Fruit fly (Drosophila melanogaster) whole organism, adult: ENCODE results near the gene CG3309.

Experiments used
- CG11617 ChIP-seq: fragments of 200-800 bp; sonication (Bioruptor generic); optimal IDR thresholded peaks from 2 replicates; lab custom pipeline; 2017; ENCODE audit warnings: mild to moderate bottlenecking, missing biosample characterization, missing genetic modification reagents, missing genetic modification characterization
- CG12768 ChIP-seq: fragments of 200-800 bp; sonication (Bioruptor generic); optimal IDR thresholded peaks from 2 replicates; lab custom pipeline; 2017; ENCODE audit warnings: missing biosample characterization, missing genetic modification characterization, mild to moderate bottlenecking, moderate library complexity, missing genetic modification reagents
- CG14711 ChIP-seq: fragments of 200-800 bp; sonication (Bioruptor generic); optimal IDR thresholded peaks from 2 replicates; lab custom pipeline; 2018; ENCODE audit warnings: missing biosample characterization, mild to moderate bottlenecking, missing genetic modification characterization, moderate library complexity
- CG1620 ChIP-seq: fragments of 200-800 bp; sonication (Bioruptor generic); optimal IDR thresholded peaks from 2 replicates; lab custom pipeline; 2016; ENCODE audit warnings: missing biosample characterization, missing genetic modification characterization
- CG33017 ChIP-seq: fragments of 200-800 bp; sonication (Bioruptor generic); optimal IDR thresholded peaks from 2 replicates; lab custom pipeline; 2018; ENCODE audit warnings: missing biosample characterization, mild to moderate bottlenecking, missing genetic modification characterization, moderate library complexity
- CG5204 ChIP-seq: fragments of 200-800 bp; sonication (Bioruptor generic); optimal IDR thresholded peaks from 2 replicates; lab custom pipeline; 2016; ENCODE audit warnings: missing biosample characterization, missing genetic modification characterization
- CG7045 ChIP-seq: fragments of 200-800 bp; sonication (Bioruptor generic); optimal IDR thresholded peaks from 2 replicates; lab custom pipeline; 2017; ENCODE audit warnings: missing biosample characterization, mild to moderate bottlenecking, missing genetic modification characterization
- CG7101 ChIP-seq: fragments of 200-800 bp; sonication (Bioruptor generic); optimal IDR thresholded peaks from 2 replicates; lab custom pipeline; 2018; ENCODE audit warnings: missing biosample characterization, mild to moderate bottlenecking, missing genetic modification characterization, moderate library complexity
- Clk ChIP-seq: fragments of 200-800 bp; sonication (Bioruptor generic); optimal IDR thresholded peaks from 2 replicates; lab custom pipeline; 2017; ENCODE audit warnings: missing biosample characterization, missing genetic modification characterization
- Crg-1 ChIP-seq: fragments of 200-800 bp; sonication (Bioruptor generic); optimal IDR thresholded peaks from 2 replicates; lab custom pipeline; 2016; ENCODE audit warnings: missing biosample characterization, missing genetic modification characterization
- Hr96 ChIP-seq: fragments of 200-800 bp; sonication (Bioruptor generic); optimal IDR thresholded peaks from 2 replicates; lab custom pipeline; 2016; ENCODE audit warnings: missing biosample characterization, missing genetic modification characterization
- Mnt ChIP-seq: fragments of 200-800 bp; sonication (Bioruptor generic); optimal IDR thresholded peaks from 2 replicates; lab custom pipeline; 2016; ENCODE audit warnings: missing biosample characterization, mild to moderate bottlenecking, missing genetic modification characterization
- bab1 ChIP-seq: fragments of 200-800 bp; sonication (Bioruptor generic); optimal IDR thresholded peaks from 3 replicates; lab custom pipeline; 2019; ENCODE audit warnings: missing biosample characterization, mild to moderate bottlenecking, missing genetic modification characterization, moderate library complexity
- cic ChIP-seq: fragments of 200-800 bp; sonication (Bioruptor generic); optimal IDR thresholded peaks from 2 replicates; lab custom pipeline; 2017; ENCODE audit warnings: missing biosample characterization, mild to moderate bottlenecking, missing genetic modification characterization, moderate library complexity
- cnc ChIP-seq, 2 experiments: fragments of >200 bp; optimal IDR thresholded peaks; 2 replicates each; lab custom pipeline; 2017
- kay ChIP-seq: fragments of 200-800 bp; sonication (Bioruptor generic); peaks from one replicate; lab custom pipeline; 2016; ENCODE audit warnings: missing biosample characterization, missing genetic modification characterization, borderline replicate concordance
- ovo ChIP-seq: fragments of 200-800 bp; sonication (Bioruptor generic); optimal IDR thresholded peaks from 2 replicates; lab custom pipeline; 2016; ENCODE audit warnings: missing biosample characterization, missing genetic modification characterization
- pad ChIP-seq: fragments of 200-800 bp; sonication (Bioruptor generic); optimal IDR thresholded peaks from 3 replicates; lab custom pipeline; 2017; ENCODE audit warnings: missing biosample characterization, missing genetic modification characterization, mild to moderate bottlenecking, moderate library complexity, missing genetic modification reagents
- tj ChIP-seq: fragments of 200-800 bp; sonication (Bioruptor generic); optimal IDR thresholded peaks from 3 replicates; lab custom pipeline; 2017; ENCODE audit warnings: missing biosample characterization, mild to moderate bottlenecking, missing genetic modification characterization, moderate library complexity
- toe ChIP-seq: fragments of 200-800 bp; sonication (Bioruptor generic); optimal IDR thresholded peaks from 2 replicates; lab custom pipeline; 2016; ENCODE audit warnings: missing biosample characterization, missing genetic modification characterization

Gene CG3309

DNA sequence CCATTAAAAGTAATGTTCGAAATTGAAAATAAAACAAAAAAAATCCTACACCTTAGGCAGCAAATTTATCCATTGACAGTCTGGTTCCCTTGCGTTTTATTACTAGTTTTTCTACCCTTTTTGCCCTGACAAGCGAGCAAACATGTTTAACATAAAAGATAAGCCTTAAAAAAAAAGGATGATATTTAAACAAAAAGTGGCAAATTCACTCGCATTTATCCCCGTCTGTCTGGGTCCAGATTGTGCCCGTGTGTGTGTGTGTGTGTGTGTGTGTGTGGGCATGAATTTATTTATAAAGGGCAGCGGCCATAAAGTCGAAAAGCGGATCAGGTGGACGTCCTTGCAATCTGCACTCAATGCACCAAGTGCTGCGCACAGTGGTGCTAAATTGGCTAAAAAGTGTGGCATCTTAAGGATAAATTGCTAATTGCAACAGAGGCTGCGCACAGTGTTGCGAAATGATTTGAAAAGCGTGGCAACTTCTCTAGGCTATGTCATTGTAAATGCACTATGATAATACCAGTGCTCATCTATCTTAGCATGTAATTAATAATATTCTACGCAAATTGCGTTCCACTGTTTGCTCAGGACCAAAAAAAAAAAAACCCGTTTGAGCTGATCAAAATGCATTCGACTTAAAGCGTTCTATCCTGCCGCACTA lies 28.4 kb downstream of the CG3309 start:
- no peak for TF ChIP-seq toe (GFP tag; lab: Kevin White, UChicago)
- TF ChIP-seq Clk (GFP tag; lab: Kevin White, UChicago), result no peak
- TF ChIP-seq CG5204 (GFP tag; lab: Kevin White, UChicago), result no peak
- no peak for TF ChIP-seq bab1 (GFP tag; lab: Kevin White, UChicago)
- no peak for TF ChIP-seq cnc (optimal IDR thresholded peaks at IDR 0.05; lab: Kevin White, UChicago)
- no peak for TF ChIP-seq CG1620 (GFP tag; lab: Kevin White, UChicago)
- TF ChIP-seq CG33017, result no peak
- no peak for TF ChIP-seq Hr96 (GFP tag; lab: Kevin White, UChicago)
- no peak for TF ChIP-seq Mnt (GFP tag; lab: Kevin White, UChicago)
- no peak for TF ChIP-seq CG14711 (tag; lab: Kevin White, UChicago)
- TF ChIP-seq cic, result no peak
- no peak for TF ChIP-seq kay
- no peak for TF ChIP-seq CG7045 (GFP tag; lab: Kevin White, UChicago)
- TF ChIP-seq pad (GFP tag; lab: Kevin White, UChicago), result no peak
- no peak for TF ChIP-seq Crg-1 (GFP tag; lab: Kevin White, UChicago)
- TF ChIP-seq ovo (GFP tag; lab: Kevin White, UChicago), result no peak
- TF ChIP-seq tj (GFP tag; lab: Kevin White, UChicago), result no peak

dm6 chrX:5299957-5300356 lies 29.2 kb downstream of the CG3309 start:
- TF ChIP-seq Hr96 (GFP tag; lab: Kevin White, UChicago), result no peak
- no peak for TF ChIP-seq cic
- TF ChIP-seq CG11617 (GFP tag; lab: Kevin White, UChicago), result no peak
- no peak for TF ChIP-seq Clk (GFP tag; lab: Kevin White, UChicago)

DNA sequence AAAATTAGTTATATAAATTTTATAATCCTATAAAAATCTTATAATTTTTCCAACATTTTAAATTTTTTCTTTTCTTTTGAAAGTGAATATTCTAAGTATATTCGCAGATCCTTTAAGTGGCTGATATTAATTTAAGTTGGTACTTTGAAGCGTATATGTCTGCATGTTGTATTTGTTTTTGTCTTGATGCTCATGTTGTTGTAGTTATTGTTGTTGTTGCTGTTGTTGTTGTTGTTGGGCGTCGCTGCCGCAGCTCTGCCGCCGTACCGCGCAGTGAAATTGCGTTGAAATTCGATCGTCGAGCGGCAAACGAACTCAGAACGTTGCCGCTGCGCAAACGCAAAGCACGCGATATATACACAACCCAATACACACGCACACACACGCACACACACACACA lies 33.4 kb downstream of the CG3309 start, which contains the start of gene CG42749:
TSS of gene CG42749 (plus strand) at position 301 of the 400 bp plus-strand sequence.
- TF ChIP-seq Clk (GFP tag; lab: Kevin White, UChicago), result no peak
- no peak for TF ChIP-seq CG7101 (tag; lab: Kevin White, UChicago)
- no peak for TF ChIP-seq CG5204 (GFP tag; lab: Kevin White, UChicago)
- TF ChIP-seq ovo (GFP tag; lab: Kevin White, UChicago), result no peak
- no peak for TF ChIP-seq Crg-1 (GFP tag; lab: Kevin White, UChicago)
- TF ChIP-seq CG33017, result no peak
- no peak for TF ChIP-seq CG1620 (GFP tag; lab: Kevin White, UChicago)
- TF ChIP-seq cic, result no peak
- no peak for TF ChIP-seq CG12768 (GFP tag; lab: Kevin White, UChicago)

DNA sequence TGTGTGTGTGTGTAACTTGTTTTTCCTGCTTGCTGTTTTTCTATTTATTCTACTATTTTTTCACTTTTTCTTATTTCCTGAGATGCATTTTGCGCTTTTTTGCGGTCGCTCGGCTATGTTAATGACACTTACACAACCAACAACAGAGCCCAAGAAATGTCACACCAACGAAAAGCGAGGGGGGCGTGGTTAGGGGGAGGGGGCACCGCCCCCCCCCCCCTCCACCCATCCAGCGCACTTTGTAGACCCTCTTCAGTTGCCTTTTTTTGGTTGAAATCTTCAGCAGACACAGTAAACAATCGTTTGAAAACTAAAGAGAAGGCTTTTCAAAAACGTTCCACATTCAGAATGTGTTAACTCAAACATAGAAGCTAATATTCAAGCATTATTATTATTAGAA lies 36.0 kb downstream of the CG3309 start:
- no peak for TF ChIP-seq pad (GFP tag; lab: Kevin White, UChicago)
- TF ChIP-seq Hr96 (GFP tag; lab: Kevin White, UChicago), result no peak
- TF ChIP-seq toe (GFP tag; lab: Kevin White, UChicago), result no peak
- TF ChIP-seq CG11617 (GFP tag; lab: Kevin White, UChicago), result no peak
- no peak for TF ChIP-seq CG7101 (tag; lab: Kevin White, UChicago)
- TF ChIP-seq ovo (GFP tag; lab: Kevin White, UChicago), result no peak
- TF ChIP-seq CG1620 (GFP tag; lab: Kevin White, UChicago), result no peak
- TF ChIP-seq cic, result no peak
- no peak for TF ChIP-seq kay
- no peak for TF ChIP-seq bab1 (GFP tag; lab: Kevin White, UChicago)
- no peak for TF ChIP-seq CG7045 (GFP tag; lab: Kevin White, UChicago)

- TF ChIP-seq CG11617 (GFP tag; lab: Kevin White, UChicago) (no peak), bab1 (GFP tag; lab: Kevin White, UChicago) (peak; percentile 8)
Measured at dm6 chrX:5289692-5290091, 39.5 kb downstream of the CG3309 start.

dm6 chrX:5286513-5286912 lies 42.6 kb downstream of the CG3309 start:
- TF ChIP-seq cnc (optimal IDR thresholded peaks at IDR 0.05; lab: Kevin White, UChicago) (no peak), CG7101 (tag; lab: Kevin White, UChicago) (no peak), Mnt (GFP tag; lab: Kevin White, UChicago) (no peak), CG14711 (tag; lab: Kevin White, UChicago) (no peak)

dm6 chrX:5285835-5286234 lies 43.3 kb downstream of the CG3309 start:
- TF ChIP-seq kay (no peak), cic (no peak), CG7101 (tag; lab: Kevin White, UChicago) (no peak), Hr96 (GFP tag; lab: Kevin White, UChicago) (no peak), CG7045 (GFP tag; lab: Kevin White, UChicago) (no peak), CG12768 (GFP tag; lab: Kevin White, UChicago) (no peak), CG14711 (tag; lab: Kevin White, UChicago) (no peak), tj (GFP tag; lab: Kevin White, UChicago) (no peak), ovo (GFP tag; lab: Kevin White, UChicago) (no peak), Clk (GFP tag; lab: Kevin White, UChicago) (no peak), pad (GFP tag; lab: Kevin White, UChicago) (no peak), CG5204 (GFP tag; lab: Kevin White, UChicago) (no peak), CG11617 (GFP tag; lab: Kevin White, UChicago) (no peak), cnc (optimal IDR thresholded peaks at IDR 0.05; lab: Kevin White, UChicago) (no peak), Crg-1 (GFP tag; lab: Kevin White, UChicago) (no peak), bab1 (GFP tag; lab: Kevin White, UChicago) (no peak)
